Worm (Caenorhabditis elegans): Measurements from ENCODE around the gene EEED8.14.

Gene EEED8.14

ce11 chrII:5389831-5390323 lies 24.0 kb downstream of the EEED8.14 start, which contains the start of gene ndx-6:
ndx-6 (minus strand) TSS chrII:5389881.
- TF ChIP-seq unc-62 (GFP tag; optimal IDR thresholded peaks at IDR 0.05): no peak

- no peak for TF ChIP-seq unc-62 (GFP tag; optimal IDR thresholded peaks at IDR 0.05)
These were observed 24.9 kb downstream of the EEED8.14 start, which contains the start of gene rsp-4 for ce11 chrII:5388786-5389421. rsp-4 (minus strand) TSS chrII:5388836.

- no peak for TF ChIP-seq unc-62 (GFP tag; optimal IDR thresholded peaks at IDR 0.05)
These were observed 26.6 kb downstream of the EEED8.14 start, which contains the start of gene ccpp-6 for ce11 chrII:5387217-5387616. ccpp-6 (minus strand) TSS chrII:5387317.

- TF ChIP-seq unc-62 (GFP tag; optimal IDR thresholded peaks at IDR 0.05): no peak
These were observed 29.6 kb downstream of the EEED8.14 start for ce11 chrII:5384282-5384681.

DNA sequence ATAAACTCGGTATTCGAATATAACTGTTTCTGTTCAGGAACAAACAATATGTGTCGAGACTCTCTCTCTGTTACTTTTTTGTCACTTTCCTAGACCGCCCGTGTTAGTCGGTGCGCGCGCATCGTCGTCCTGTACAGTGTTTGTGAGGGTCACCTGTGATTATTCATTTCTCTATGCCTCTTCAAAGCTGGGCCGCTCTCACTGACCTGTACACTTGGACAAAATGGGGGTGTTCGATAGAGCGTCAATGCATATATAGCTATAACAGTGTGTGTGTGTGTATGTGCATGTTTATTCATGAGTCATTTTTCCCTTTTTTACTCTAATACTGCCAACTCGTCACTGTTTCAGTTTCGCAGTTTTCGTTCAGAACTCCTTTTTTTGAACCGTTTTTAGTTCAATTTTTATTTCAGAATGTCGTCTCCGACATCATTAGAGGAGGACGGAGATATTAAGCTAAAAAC lies 34.2 kb downstream of the EEED8.14 start, which contains the start of gene pkc-3:
Gene pkc-3 (plus strand): TSS at position 414 of the 464 bp plus-strand sequence.
- TF ChIP-seq unc-62 (GFP tag; optimal IDR thresholded peaks at IDR 0.05): no peak

DNA sequence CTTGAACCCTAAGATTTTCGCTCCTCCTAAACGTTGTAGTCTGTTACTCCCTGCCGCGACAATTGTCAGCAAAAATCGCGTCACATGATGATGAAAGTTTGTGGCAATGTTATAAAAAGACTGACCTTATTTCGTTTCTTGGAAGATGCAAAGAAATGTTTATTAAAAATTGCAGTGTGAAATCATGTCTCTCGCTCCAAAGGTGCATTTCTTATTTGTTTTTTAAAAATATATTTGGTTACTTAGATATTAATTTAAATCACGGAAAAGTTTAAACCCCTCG lies 35.7 kb downstream of the EEED8.14 start:
- TF ChIP-seq unc-62 (GFP tag; optimal IDR thresholded peaks at IDR 0.05): no peak

DNA sequence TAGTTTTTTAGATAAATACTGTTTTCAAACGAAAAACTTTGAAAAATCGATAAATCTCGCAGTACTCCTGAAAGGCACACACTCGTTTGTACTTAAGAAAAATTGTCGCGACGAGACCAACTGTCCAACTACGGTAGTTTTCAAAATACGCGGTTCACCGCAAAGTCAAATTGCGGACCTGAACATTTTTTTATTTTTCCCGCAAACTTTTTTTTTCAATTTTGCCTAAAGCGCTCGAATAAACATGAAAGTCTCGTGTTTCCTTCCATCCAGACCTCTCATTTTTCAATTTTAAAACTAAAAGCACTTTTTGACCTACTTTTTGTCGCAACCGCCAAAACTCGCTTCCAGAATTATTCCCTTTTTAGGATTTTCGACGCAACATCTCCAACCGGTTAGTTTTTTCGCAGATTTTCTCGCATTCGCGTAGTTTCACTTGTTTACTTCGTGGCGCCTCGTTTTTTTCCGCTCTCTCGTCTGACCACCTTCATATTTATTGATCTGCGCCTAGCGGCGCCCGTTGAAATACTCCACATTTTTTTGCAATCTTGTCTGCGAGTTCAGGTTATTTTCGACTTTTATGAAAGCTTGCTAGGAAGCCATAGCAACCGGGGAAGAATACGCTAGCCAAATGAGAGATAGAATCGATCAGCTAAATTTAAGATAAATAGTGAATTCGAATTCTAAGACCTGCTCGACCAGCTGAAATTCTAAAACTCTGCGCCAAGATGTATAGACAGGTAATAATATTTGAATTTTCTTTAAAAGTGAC lies 36.2 kb downstream of the EEED8.14 start, which contains the start of gene prdx-2:
Gene prdx-2 (plus strand): TSS at position 729 of the 772 bp plus-strand sequence.
- TF ChIP-seq unc-62 (GFP tag; optimal IDR thresholded peaks at IDR 0.05): no peak

DNA sequence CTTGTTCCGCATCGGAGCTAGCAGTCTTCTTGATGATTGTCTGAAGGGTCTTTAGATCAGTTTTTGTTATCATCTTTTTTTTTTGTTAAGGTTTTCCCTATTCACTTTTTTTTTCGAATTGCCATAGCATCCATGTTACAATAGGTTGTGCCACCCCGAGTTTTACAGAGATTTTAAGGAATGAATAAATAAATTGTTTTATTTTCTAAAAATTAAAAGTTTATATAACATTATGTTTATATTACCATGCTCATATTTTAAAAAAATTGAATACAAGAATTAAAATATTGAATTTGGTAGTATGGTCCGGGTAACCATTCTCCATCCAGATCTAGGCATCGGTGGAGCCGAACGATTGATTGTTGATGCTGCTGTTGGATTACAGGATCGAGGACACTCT lies 38.9 kb downstream of the EEED8.14 start, which contains the start of gene algn-2:
Gene algn-2 (plus strand): TSS at position 301 of the 400 bp plus-strand sequence.
- TF ChIP-seq unc-62 (GFP tag; optimal IDR thresholded peaks at IDR 0.05): no peak

- TF ChIP-seq unc-62 (GFP tag; optimal IDR thresholded peaks at IDR 0.05): no peak
These were observed 40.4 kb downstream of the EEED8.14 start, which contains the start of the genes agt-2 and F09E5.3 for ce11 chrII:5373275-5374047. agt-2 (minus strand) TSS chrII:5373827. F09E5.3 (plus strand) TSS chrII:5373997.

DNA sequence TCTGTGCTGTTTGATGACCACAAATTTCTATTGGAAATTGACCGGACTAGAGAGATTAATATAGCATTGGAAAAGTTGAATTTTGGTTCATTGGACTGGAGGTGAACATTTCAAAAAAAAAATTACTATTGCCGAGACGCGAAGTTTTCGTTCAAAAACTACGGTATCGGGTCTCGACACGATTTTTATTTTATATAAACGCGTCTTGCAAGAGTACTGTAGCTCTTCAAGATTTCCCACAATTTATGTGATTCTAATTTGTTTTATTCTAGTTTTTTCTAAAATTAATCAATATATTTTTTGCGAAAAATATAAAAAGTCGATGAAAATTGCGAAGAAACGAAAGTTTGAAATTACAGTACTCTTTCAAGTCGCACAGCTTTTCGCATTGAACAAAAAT lies 43.2 kb downstream of the EEED8.14 start, which contains the start of gene F09E5.12:
Gene F09E5.12 (minus strand): TSS at position 101 of the 400 bp plus-strand sequence.
- TF ChIP-seq unc-62 (GFP tag; optimal IDR thresholded peaks at IDR 0.05): no peak

ce11 chrII:5365645-5366044 lies 48.2 kb downstream of the EEED8.14 start, which contains the start of gene F09E5.16:
F09E5.16 (minus strand) TSS chrII:5365745.
- no peak for TF ChIP-seq unc-62 (GFP tag; optimal IDR thresholded peaks at IDR 0.05)

ce11 chrII:5364516-5364915 lies 49.3 kb downstream of the EEED8.14 start:
- no peak for TF ChIP-seq unc-62 (GFP tag; optimal IDR thresholded peaks at IDR 0.05)
